Fruit fly (Drosophila melanogaster) whole organism, prepupa: ENCODE data around the gene Jhbp2.

Experiments
- CG10669 ChIP-seq: fragments of 200-800 bp; sonication (Bioruptor generic); optimal IDR thresholded peaks from 3 replicates; lab custom pipeline; 2018; ENCODE audit warnings: missing biosample characterization, mild to moderate bottlenecking, missing genetic modification characterization, moderate library complexity
- CG11762 ChIP-seq: fragments of 200-800 bp; sonication (Bioruptor generic); optimal IDR thresholded peaks from 3 replicates; lab custom pipeline; 2016; ENCODE audit warnings: missing biosample characterization, missing genetic modification characterization; ENCODE audit not compliant: insufficient read depth
- CG16779 ChIP-seq: fragments of 200-800 bp; sonication (Bioruptor generic); optimal IDR thresholded peaks from 3 replicates; lab custom pipeline; 2017; ENCODE audit warnings: missing biosample characterization, mild to moderate bottlenecking, missing genetic modification characterization
- CG3919 ChIP-seq: fragments of 200-800 bp; sonication (Bioruptor generic); optimal IDR thresholded peaks from 3 replicates; lab custom pipeline; 2016; ENCODE audit warnings: missing biosample characterization, missing genetic modification characterization
- CG4318 ChIP-seq: fragments of 200-800 bp; sonication (Bioruptor generic); optimal IDR thresholded peaks from 3 replicates; lab custom pipeline; 2017; ENCODE audit warnings: missing biosample characterization, mild to moderate bottlenecking, missing genetic modification characterization
- CG6163 ChIP-seq: fragments of 200-800 bp; sonication (Bioruptor generic); IDR thresholded peaks from 3 replicates; pipeline ENCODE4 v1.3.6; 2022; ENCODE audit warnings: missing biosample characterization, missing genetic modification characterization
- CG6276 ChIP-seq: fragments of 200-800 bp; sonication (Bioruptor generic); optimal IDR thresholded peaks from 2 replicates; lab custom pipeline; 2017; ENCODE audit warnings: missing biosample characterization, mild to moderate bottlenecking, missing genetic modification characterization
- CG6792 ChIP-seq: fragments of 200-800 bp; sonication (Bioruptor generic); optimal IDR thresholded peaks from 3 replicates; lab custom pipeline; 2016; ENCODE audit warnings: missing biosample characterization, missing genetic modification characterization
- CG6808 ChIP-seq: fragments of 200-800 bp; sonication (Bioruptor generic); optimal IDR thresholded peaks from 3 replicates; lab custom pipeline; 2017; ENCODE audit warnings: missing biosample characterization, missing genetic modification characterization, mild to moderate bottlenecking, moderate library complexity, missing genetic modification reagents
- CG7368 ChIP-seq: fragments of 200-800 bp; sonication (Bioruptor generic); optimal IDR thresholded peaks from 3 replicates; lab custom pipeline; 2016; ENCODE audit warnings: missing biosample characterization, missing genetic modification characterization
- CG8119 ChIP-seq: fragments of 200-800 bp; sonication (Bioruptor generic); IDR thresholded peaks from 3 replicates; pipeline ENCODE4 v1.3.6; 2022; ENCODE audit warnings: missing biosample characterization, missing genetic modification characterization
- CG9139 ChIP-seq: fragments of 200-800 bp; sonication (Bioruptor generic); optimal IDR thresholded peaks from 3 replicates; lab custom pipeline; 2017; ENCODE audit warnings: missing biosample characterization, mild to moderate bottlenecking, missing genetic modification characterization
- Eip75B ChIP-seq: fragments of 200-800 bp; sonication (Bioruptor generic); optimal IDR thresholded peaks from 3 replicates; lab custom pipeline; 2016; ENCODE audit warnings: missing biosample characterization, missing genetic modification characterization
- Eip78C ChIP-seq: fragments of 200-800 bp; sonication (Bioruptor generic); peaks from one replicate; lab custom pipeline; 2016; ENCODE audit warnings: missing biosample characterization, missing genetic modification characterization
- Eip93F ChIP-seq: fragments of 200-800 bp; sonication (Bioruptor generic); optimal IDR thresholded peaks from 2 replicates; lab custom pipeline; 2016; ENCODE audit warnings: missing biosample characterization, mild to moderate bottlenecking, missing genetic modification characterization
- Hr38 ChIP-seq: sonication (Bioruptor generic); optimal IDR thresholded peaks from 2 replicates; lab custom pipeline; 2016; ENCODE audit warnings: missing biosample characterization, missing genetic modification characterization
- Hr39 ChIP-seq: fragments of 200-800 bp; sonication (Bioruptor generic); optimal IDR thresholded peaks from 2 replicates; lab custom pipeline; 2016; ENCODE audit warnings: missing biosample characterization, missing genetic modification characterization
- Hr4 ChIP-seq: fragments of 200-800 bp; sonication (Bioruptor generic); optimal IDR thresholded peaks from 3 replicates; lab custom pipeline; 2016; ENCODE audit warnings: missing biosample characterization, missing genetic modification characterization
- Lpt ChIP-seq: fragments of 200-800 bp; sonication (Bioruptor generic); optimal IDR thresholded peaks from 3 replicates; lab custom pipeline; 2016; ENCODE audit warnings: missing biosample characterization, missing genetic modification characterization
- Met ChIP-seq: fragments of 200-800 bp; sonication (Bioruptor generic); optimal IDR thresholded peaks from 3 replicates; lab custom pipeline; 2016; ENCODE audit warnings: missing biosample characterization, missing genetic modification characterization
- OdsH ChIP-seq: fragments of 200-800 bp; sonication (Bioruptor generic); optimal IDR thresholded peaks from 3 replicates; lab custom pipeline; 2016; ENCODE audit warnings: missing biosample characterization, missing genetic modification characterization
- Smox ChIP-seq: fragments of 200-800 bp; sonication (Bioruptor generic); optimal IDR thresholded peaks from 3 replicates; lab custom pipeline; 2016; ENCODE audit warnings: missing biosample characterization, missing genetic modification characterization
- Sox102F ChIP-seq: fragments of 200-800 bp; sonication (Bioruptor generic); optimal IDR thresholded peaks from 2 replicates; lab custom pipeline; 2016; ENCODE audit warnings: missing biosample characterization, mild to moderate bottlenecking, missing genetic modification characterization
- Sox14 ChIP-seq: fragments of 200-800 bp; sonication (Bioruptor generic); optimal IDR thresholded peaks from 3 replicates; lab custom pipeline; 2016; ENCODE audit warnings: missing biosample characterization, missing genetic modification characterization
- achi ChIP-seq: fragments of 200-800 bp; sonication (Bioruptor generic); optimal IDR thresholded peaks from 3 replicates; lab custom pipeline; 2016; ENCODE audit warnings: missing biosample characterization, missing genetic modification characterization
- cyc ChIP-seq: fragments of 200-800 bp; sonication (Bioruptor generic); optimal IDR thresholded peaks from 3 replicates; lab custom pipeline; 2016; ENCODE audit warnings: missing biosample characterization, missing genetic modification characterization
- dac ChIP-seq: fragments of 200-800 bp; sonication (Bioruptor generic); optimal IDR thresholded peaks from 2 replicates; lab custom pipeline; 2017; ENCODE audit warnings: missing biosample characterization, mild to moderate bottlenecking, missing genetic modification characterization
- dsx ChIP-seq: fragments of 200-800 bp; optimal IDR thresholded peaks from 3 replicates; lab custom pipeline; 2019; ENCODE audit warnings: missing biosample characterization, mild to moderate bottlenecking, missing genetic modification characterization, moderate library complexity; ENCODE audit not compliant: poor library complexity, severe bottlenecking
- eg ChIP-seq: fragments of 200-800 bp; sonication (Bioruptor generic); IDR thresholded peaks from 3 replicates; pipeline ENCODE4 v1.3.6; 2022; ENCODE audit warnings: missing biosample characterization, missing genetic modification characterization
- esn ChIP-seq: fragments of 200-800 bp; sonication (Bioruptor generic); optimal IDR thresholded peaks from 2 replicates; lab custom pipeline; 2016; ENCODE audit warnings: missing biosample characterization, mild to moderate bottlenecking, missing genetic modification characterization, moderate library complexity
- fd85E ChIP-seq: fragments of 200-800 bp; sonication (Bioruptor generic); optimal IDR thresholded peaks from 3 replicates; lab custom pipeline; 2016; ENCODE audit warnings: missing biosample characterization, missing genetic modification characterization
- lz ChIP-seq: fragments of 200-800 bp; sonication (Bioruptor generic); optimal IDR thresholded peaks from 3 replicates; lab custom pipeline; 2016; ENCODE audit warnings: missing biosample characterization, missing genetic modification characterization
- pdm3 ChIP-seq: fragments of 200-800 bp; sonication (Bioruptor generic); optimal IDR thresholded peaks from 3 replicates; lab custom pipeline; 2016; ENCODE audit warnings: missing biosample characterization, missing genetic modification characterization
- spab ChIP-seq: fragments of 200-800 bp; sonication (Bioruptor generic); optimal IDR thresholded peaks from 2 replicates; lab custom pipeline; 2017; ENCODE audit warnings: missing biosample characterization, mild to moderate bottlenecking, missing genetic modification characterization, missing genetic modification reagents
- ss ChIP-seq, 2 experiments: fragments of 200-800 bp; sonication (Bioruptor generic); optimal IDR thresholded peaks; 2 replicates in 1 of 2; 3 replicates in 1 of 2; lab custom pipeline; 2017 to 2018; ENCODE audit warnings: mild to moderate bottlenecking in 2 of 2, missing biosample characterization in 2 of 2, missing genetic modification characterization in 2 of 2, moderate library complexity in 1 of 2
- svp ChIP-seq: fragments of 200-800 bp; sonication (Bioruptor generic); peaks from one replicate; lab custom pipeline; 2016; ENCODE audit warnings: missing biosample characterization, missing genetic modification characterization
- topi ChIP-seq: fragments of 200-800 bp; sonication (Bioruptor generic); optimal IDR thresholded peaks from 3 replicates; lab custom pipeline; 2016; ENCODE audit warnings: missing biosample characterization, missing genetic modification characterization

Jhbp2 gene

dm6 chr3R:4989150-4990017 lies 28.2 kb upstream of the Jhbp2 start (continued):
- TF ChIP-seq CG7368 (GFP tag; lab: Kevin White, UChicago) = no peak
- no peak for TF ChIP-seq Hr38
- no peak for TF ChIP-seq eg (GFP tag; lab: Robert Waterston, UW)
- peak; percentile 73 for TF ChIP-seq Hr39 (GFP tag; lab: Kevin White, UChicago)
- TF ChIP-seq Lpt (GFP tag; lab: Kevin White, UChicago) = no peak
- TF ChIP-seq spab (GFP tag; lab: Kevin White, UChicago) = peak; percentile 38
- peak; percentile 40 for TF ChIP-seq OdsH (GFP tag; lab: Kevin White, UChicago)
- TF ChIP-seq svp (GFP tag; lab: Kevin White, UChicago) = peak; percentile 82
- TF ChIP-seq CG6808 = peak; percentile 36
- TF ChIP-seq pdm3 (GFP tag; lab: Kevin White, UChicago) = peak; percentile 61
- TF ChIP-seq Eip75B (GFP tag; lab: Kevin White, UChicago) = peak; percentile 48
- TF ChIP-seq CG8119 (GFP tag; lab: Robert Waterston, UW) = no peak

- no peak for TF ChIP-seq lz (GFP tag; lab: Kevin White, UChicago)
- peak; percentile 34 for TF ChIP-seq Eip78C (GFP tag; lab: Kevin White, UChicago)
These were observed 26.3 kb upstream of the Jhbp2 start for dm6 chr3R:4987408-4987807.

DNA sequence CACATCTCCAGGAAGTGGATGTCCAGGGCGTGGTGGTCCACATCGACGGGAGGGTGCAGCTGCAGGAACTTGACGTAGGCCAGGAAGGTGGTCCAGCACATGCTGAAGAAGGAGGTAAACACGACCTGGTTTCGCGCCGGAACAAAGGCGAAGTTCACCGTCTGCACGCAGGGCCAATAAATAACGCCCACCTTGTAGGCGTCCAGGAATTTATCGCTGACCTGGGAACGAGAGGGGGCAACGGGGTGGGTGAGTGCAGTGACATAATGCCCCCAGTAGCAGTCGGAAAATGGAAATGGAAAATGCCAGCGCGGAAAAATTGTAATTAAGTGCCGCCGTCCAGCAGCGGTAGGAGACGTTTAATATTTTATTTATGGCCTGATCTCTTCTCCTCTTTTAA lies 25.5 kb upstream of the Jhbp2 start:
- TF ChIP-seq eg (GFP tag; lab: Robert Waterston, UW) (no peak), topi (GFP tag; lab: Kevin White, UChicago) (no peak), achi (no peak), CG6792 (no peak), Hr4 (GFP tag; lab: Kevin White, UChicago) (no peak), CG6276 (GFP tag; lab: Kevin White, UChicago) (no peak), CG3919 (GFP tag; lab: Kevin White, UChicago) (no peak)

- TF ChIP-seq Eip93F (no peak), Eip78C (GFP tag; lab: Kevin White, UChicago) (peak; percentile 48), svp (GFP tag; lab: Kevin White, UChicago) (peak; percentile 72)
These were observed 23.5 kb upstream of the Jhbp2 start for dm6 chr3R:4984688-4985087.

DNA sequence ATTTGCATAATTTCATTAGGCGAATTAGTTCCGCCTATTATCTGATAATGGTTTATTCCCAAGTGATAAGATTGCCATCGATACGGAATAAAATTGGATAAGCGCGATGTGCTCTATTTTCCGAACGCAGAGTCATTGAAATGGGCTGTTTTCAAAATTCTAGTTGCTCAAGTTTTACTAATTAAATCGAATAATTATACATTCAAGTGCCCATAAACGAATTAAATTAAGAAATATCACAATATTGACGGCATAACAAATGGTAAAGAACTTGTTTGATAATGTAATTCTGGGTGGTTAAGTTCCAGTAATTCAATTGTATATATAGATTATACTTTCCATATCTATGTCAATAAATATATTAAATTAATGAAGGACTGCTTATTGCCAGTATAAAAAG lies 23.0 kb upstream of the Jhbp2 start, which contains the start of gene CG14662:
Gene CG14662, minus strand, starts transcription at position 101 of the 400 bp plus-strand sequence.
- TF ChIP-seq fd85E (GFP tag; lab: Kevin White, UChicago) = no peak

DNA sequence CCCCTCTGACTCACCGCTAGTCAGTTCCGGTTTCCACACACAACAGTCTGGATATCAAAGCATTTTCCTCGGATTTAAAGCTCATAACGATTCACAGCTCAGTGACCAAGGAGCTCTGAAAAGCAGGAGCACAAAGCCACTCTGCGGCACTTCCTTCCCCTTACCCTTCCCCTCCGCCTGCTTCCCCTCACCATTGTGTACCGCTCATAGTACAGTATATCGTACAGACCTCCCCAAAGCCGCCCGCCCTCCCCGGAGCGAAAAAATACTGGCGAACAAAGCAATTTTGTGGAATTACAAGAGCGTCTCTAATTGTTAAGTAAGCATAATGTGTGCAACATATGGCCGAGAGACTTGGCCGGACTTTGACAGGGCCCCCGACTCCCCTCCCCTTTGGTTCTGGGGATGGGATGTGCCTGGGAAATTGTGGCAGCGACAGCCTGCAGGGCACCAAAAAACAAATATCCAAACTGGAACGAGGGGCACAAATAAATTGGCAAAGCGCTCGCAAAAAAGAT lies 20.0 kb upstream of the Jhbp2 start:
- no peak for TF ChIP-seq eg (GFP tag; lab: Robert Waterston, UW)
- no peak for TF ChIP-seq Sox102F (GFP tag; lab: Kevin White, UChicago)
- no peak for TF ChIP-seq Met
- no peak for TF ChIP-seq cyc
- peak; percentile 13 for TF ChIP-seq spab (GFP tag; lab: Kevin White, UChicago)
- TF ChIP-seq CG6808 = peak; percentile 42
- peak; percentile 10 for TF ChIP-seq CG9139 (GFP tag; lab: Kevin White, UChicago)
- 0 out of 3 replicates have a peak, but pooled peaks have one; percentile 16 for TF ChIP-seq CG6163
- TF ChIP-seq CG3919 (GFP tag; lab: Kevin White, UChicago) = no peak
- TF ChIP-seq CG8119 (GFP tag; lab: Robert Waterston, UW) = no peak
- TF ChIP-seq dsx (GFP tag; lab: Kevin White, UChicago) = peak; percentile 14
- peak; percentile 19 to 46 for TF ChIP-seq ss (GFP tag; optimal IDR thresholded peaks at IDR 0.05; lab: Kevin White, UChicago)
- TF ChIP-seq CG4318 (GFP tag; lab: Kevin White, UChicago) = no peak
- no peak for TF ChIP-seq CG16779 (tag; lab: Kevin White, UChicago)
- no peak for TF ChIP-seq Sox14 (GFP tag; lab: Kevin White, UChicago)
- TF ChIP-seq esn = no peak
- no peak for TF ChIP-seq CG10669 (GFP tag; lab: Kevin White, UChicago)
- TF ChIP-seq CG7368 (GFP tag; lab: Kevin White, UChicago) = no peak
- TF ChIP-seq Eip78C (GFP tag; lab: Kevin White, UChicago) = peak; percentile 33
- TF ChIP-seq Lpt (GFP tag; lab: Kevin White, UChicago) = no peak
- no peak for TF ChIP-seq dac (GFP tag; lab: Kevin White, UChicago)
- no peak for TF ChIP-seq CG11762 (GFP tag; lab: Kevin White, UChicago)
- TF ChIP-seq Smox = no peak
- TF ChIP-seq, all 60 proteins: peak for 7
